Worm (Caenorhabditis elegans) whole organism, L1 larva: ENCODE data around the gene ZC250.5.

ENCODE experiments used
- C04F5.9 ChIP-seq: sonication (generic microtip); optimal IDR thresholded peaks from 2 replicates; lab custom pipeline; 2016; ENCODE audit warnings: missing genetic modification characterization, missing compliant biosample characterization
- C16A3.4 ChIP-seq: fragments of 150-350 bp; optimal IDR thresholded peaks from 2 replicates; lab custom pipeline; 2014; ENCODE audit warnings: missing biosample characterization, missing genetic modification characterization
- C34B4.2 ChIP-seq: sonication (generic microtip); optimal IDR thresholded peaks from 2 replicates; lab custom pipeline; 2017; ENCODE audit warnings: mild to moderate bottlenecking, missing genetic modification characterization, missing compliant biosample characterization
- F16B12.6 ChIP-seq: fragments of 150-350 bp; optimal IDR thresholded peaks from 2 replicates; lab custom pipeline; 2014; ENCODE audit warnings: missing biosample characterization, missing genetic modification characterization
- blmp-1 ChIP-seq: fragments of 150-350 bp; optimal IDR thresholded peaks from 2 replicates; lab custom pipeline; 2014; ENCODE audit warnings: missing biosample characterization, missing genetic modification characterization
- ceh-63 ChIP-seq: fragments of 200-800 bp; sonication (Bioruptor generic); optimal IDR thresholded peaks from 2 replicates; lab custom pipeline; 2018; ENCODE audit warnings: mild to moderate bottlenecking, missing genetic modification characterization, missing compliant biosample characterization
- ceh-82 ChIP-seq, 3 experiments: fragments of 150-350 bp in 1 of 3; sonication (generic microtip) in 2 of 3; optimal IDR thresholded peaks; 2 replicates each; lab custom pipeline; 2014 to 2017; ENCODE audit warnings: missing biosample characterization in 3 of 3, missing genetic modification characterization in 3 of 3
- dpl-1 ChIP-seq, 3 experiments: fragments of 150-350 bp in 2 of 3; sonication (generic microtip) in 1 of 3; optimal IDR thresholded peaks; 2 replicates each; lab custom pipeline; 2014 to 2017; ENCODE audit warnings: missing biosample characterization in 3 of 3, missing genetic modification characterization in 3 of 3, missing genetic modification reagents in 3 of 3
- dsc-1 ChIP-seq: sonication (generic microtip); optimal IDR thresholded peaks from 2 replicates; lab custom pipeline; 2016; ENCODE audit warnings: mild to moderate bottlenecking, missing genetic modification characterization, missing compliant biosample characterization
- efl-1 ChIP-seq, 4 experiments: fragments of 150-350 bp; optimal IDR thresholded peaks in 3 of 4; peaks in 1 of 4; 1 replicate in 1 of 4; 2 replicates in 3 of 4; lab custom pipeline; 2014; ENCODE audit warnings: missing biosample characterization in 2 of 4, missing genetic modification characterization in 2 of 4, missing genetic modification reagents in 2 of 4
- egl-13 ChIP-seq: sonication (generic microtip); optimal IDR thresholded peaks from 2 replicates; lab custom pipeline; 2016; ENCODE audit warnings: missing genotype, missing genetic modification reagents, missing genetic modification characterization, missing compliant biosample characterization
- egl-27 ChIP-seq, 2 experiments: fragments of 150-350 bp in 1 of 2; sonication (generic microtip); optimal IDR thresholded peaks; 3 replicates each; lab custom pipeline; 2017 to 2018; ENCODE audit warnings: missing biosample characterization in 2 of 2, missing genetic modification characterization in 2 of 2, missing genetic modification reagents in 2 of 2
- elt-2 ChIP-seq: sonication (generic microtip); optimal IDR thresholded peaks from 2 replicates; lab custom pipeline; 2016; ENCODE audit warnings: missing genetic modification characterization, mild to moderate bottlenecking, inconsistent platforms, missing compliant biosample characterization, missing genetic modification reagents
- fkh-10 ChIP-seq: sonication (generic microtip); optimal IDR thresholded peaks from 2 replicates; lab custom pipeline; 2017; ENCODE audit warnings: missing biosample characterization, missing genetic modification reagents, missing genetic modification characterization
- fkh-4 ChIP-seq: sonication (generic microtip); optimal IDR thresholded peaks from 2 replicates; lab custom pipeline; 2016; ENCODE audit warnings: missing compliant biosample characterization, missing genetic modification characterization, borderline replicate concordance
- fkh-8 ChIP-seq: sonication (generic microtip); optimal IDR thresholded peaks from 2 replicates; lab custom pipeline; 2016; ENCODE audit warnings: mild to moderate bottlenecking, missing genetic modification characterization, missing compliant biosample characterization
- fos-1 ChIP-seq: fragments of 150-350 bp; optimal IDR thresholded peaks from 2 replicates; lab custom pipeline; 2014; ENCODE audit warnings: missing biosample characterization, missing genetic modification characterization
- hpl-2 ChIP-seq: fragments of 150-350 bp; optimal IDR thresholded peaks from 2 replicates; lab custom pipeline; 2014; ENCODE audit warnings: missing biosample characterization, missing genetic modification reagents, missing genetic modification characterization
- irx-1 ChIP-seq: sonication (generic microtip); optimal IDR thresholded peaks from 2 replicates; lab custom pipeline; 2016; ENCODE audit warnings: missing genetic modification characterization, missing compliant biosample characterization
- isw-1 ChIP-seq: fragments of 200-800 bp; sonication (Bioruptor generic); IDR thresholded peaks from 2 replicates; pipeline ENCODE4 v1.3.6; 2022; ENCODE audit warnings: missing genetic modification characterization, missing compliant biosample characterization
- jun-1 ChIP-seq: fragments of 150-350 bp; optimal IDR thresholded peaks from 2 replicates; lab custom pipeline; 2014; ENCODE audit warnings: missing biosample characterization, missing genetic modification reagents, missing genetic modification characterization
- lin-13 ChIP-seq: fragments of 150-350 bp; optimal IDR thresholded peaks from 2 replicates; lab custom pipeline; 2014; ENCODE audit warnings: missing biosample characterization, missing genetic modification reagents, missing genetic modification characterization
- lin-14 ChIP-seq: fragments of 200-800 bp; sonication (Bioruptor generic); optimal IDR thresholded peaks from 2 replicates; lab custom pipeline; 2018; ENCODE audit warnings: mild to moderate bottlenecking, missing genetic modification characterization, moderate library complexity, missing compliant biosample characterization
- lin-15B ChIP-seq: fragments of 150-350 bp; sonication (generic microtip); optimal IDR thresholded peaks from 3 replicates; lab custom pipeline; 2014; ENCODE audit warnings: missing biosample characterization, missing genetic modification characterization
- lin-35 ChIP-seq, 2 experiments: fragments of 150-350 bp; optimal IDR thresholded peaks; 2 replicates each; lab custom pipeline; 2014; ENCODE audit warnings: missing biosample characterization in 2 of 2, missing genetic modification characterization in 2 of 2, missing genetic modification reagents in 2 of 2
- lir-3 ChIP-seq: sonication (generic microtip); optimal IDR thresholded peaks from 2 replicates; lab custom pipeline; 2016; ENCODE audit warnings: mild to moderate bottlenecking, missing genetic modification characterization, moderate library complexity, missing compliant biosample characterization; ENCODE audit not compliant: poor library complexity
- lsy-2 ChIP-seq, 2 experiments: fragments of 150-350 bp; optimal IDR thresholded peaks; 2 replicates each; lab custom pipeline; 2014; ENCODE audit warnings: missing biosample characterization in 2 of 2, missing genetic modification characterization in 2 of 2
- mdl-1 ChIP-seq, 2 experiments: fragments of 150-350 bp; optimal IDR thresholded peaks; 2 replicates each; lab custom pipeline; 2014 to 2017; ENCODE audit warnings: missing biosample characterization in 2 of 2, missing genetic modification characterization in 2 of 2, inconsistent platforms in 1 of 2
- mef-2 ChIP-seq: fragments of 150-350 bp; optimal IDR thresholded peaks from 2 replicates; lab custom pipeline; 2014; ENCODE audit warnings: missing biosample characterization, missing genetic modification characterization
- nhr-19 ChIP-seq: fragments of 200-800 bp; sonication (Bioruptor generic); conservative IDR thresholded peaks from 2 replicates; pipeline ENCODE4 v1.3.6; 2022; ENCODE audit warnings: missing genetic modification characterization, missing compliant biosample characterization
- nhr-20 ChIP-seq: sonication (generic microtip); optimal IDR thresholded peaks from 2 replicates; lab custom pipeline; 2016; ENCODE audit warnings: mild to moderate bottlenecking, missing genetic modification characterization, missing compliant biosample characterization
- nhr-237 ChIP-seq: fragments of 150-350 bp; optimal IDR thresholded peaks from 2 replicates; lab custom pipeline; 2014; ENCODE audit warnings: missing biosample characterization, missing genetic modification characterization
- nhr-71 ChIP-seq: sonication (generic microtip); optimal IDR thresholded peaks from 2 replicates; lab custom pipeline; 2016; ENCODE audit warnings: mild to moderate bottlenecking, missing genetic modification characterization, moderate library complexity, missing compliant biosample characterization
- nhr-76 ChIP-seq: sonication (generic microtip); optimal IDR thresholded peaks from 2 replicates; lab custom pipeline; 2017; ENCODE audit warnings: missing biosample characterization, missing genetic modification characterization
- nhr-77 ChIP-seq: fragments of 150-350 bp; optimal IDR thresholded peaks from 2 replicates; lab custom pipeline; 2014; ENCODE audit warnings: missing biosample characterization, missing genetic modification characterization
- nhr-85 ChIP-seq: sonication (generic microtip); peaks from one replicate; lab custom pipeline; 2016; ENCODE audit warnings: missing genetic modification characterization, inconsistent platforms, missing compliant biosample characterization
- nhr-90 ChIP-seq: sonication (generic microtip); optimal IDR thresholded peaks from 2 replicates; lab custom pipeline; 2016; ENCODE audit warnings: mild to moderate bottlenecking, missing genetic modification characterization, missing compliant biosample characterization; ENCODE audit not compliant: poor library complexity
- pax-3 ChIP-seq: fragments of 200-800 bp; sonication (Bioruptor generic); optimal IDR thresholded peaks from 2 replicates; lab custom pipeline; 2018; ENCODE audit warnings: mild to moderate bottlenecking, missing genetic modification characterization, moderate library complexity, missing compliant biosample characterization
- pqm-1 ChIP-seq: sonication (generic microtip); optimal IDR thresholded peaks from 3 replicates; lab custom pipeline; 2017; ENCODE audit warnings: missing biosample characterization, missing genetic modification characterization
- rnt-1 ChIP-seq: sonication (generic microtip); optimal IDR thresholded peaks from 2 replicates; lab custom pipeline; 2016; ENCODE audit warnings: mild to moderate bottlenecking, missing genetic modification characterization, moderate library complexity, missing compliant biosample characterization
- skn-1 ChIP-seq: fragments of 150-350 bp; optimal IDR thresholded peaks from 2 replicates; lab custom pipeline; 2014; ENCODE audit warnings: missing biosample characterization, missing genetic modification characterization
- snu-23 ChIP-seq: sonication (generic microtip); optimal IDR thresholded peaks from 2 replicates; lab custom pipeline; 2016; ENCODE audit warnings: missing genetic modification characterization, missing compliant biosample characterization
- sox-4 ChIP-seq: sonication (generic microtip); optimal IDR thresholded peaks from 2 replicates; lab custom pipeline; 2016; ENCODE audit warnings: missing genetic modification characterization, missing compliant biosample characterization
- sptf-1 ChIP-seq: fragments of 150-350 bp; optimal IDR thresholded peaks from 2 replicates; lab custom pipeline; 2014; ENCODE audit warnings: missing biosample characterization, missing genetic modification characterization
- swsn-7 ChIP-seq: sonication (generic microtip); optimal IDR thresholded peaks from 2 replicates; lab custom pipeline; 2016; ENCODE audit warnings: missing genetic modification characterization, missing compliant biosample characterization
- tbx-2 ChIP-seq: sonication (generic microtip); optimal IDR thresholded peaks from 2 replicates; lab custom pipeline; 2016; ENCODE audit warnings: missing genetic modification characterization, missing compliant biosample characterization
- unc-130 ChIP-seq: fragments of 150-350 bp; optimal IDR thresholded peaks from 2 replicates; lab custom pipeline; 2017; ENCODE audit warnings: missing biosample characterization, missing genetic modification characterization, inconsistent platforms
- unc-62 ChIP-seq: fragments of 150-350 bp; optimal IDR thresholded peaks from 2 replicates; lab custom pipeline; 2014; ENCODE audit warnings: missing biosample characterization, missing genetic modification reagents, missing genetic modification characterization
- vab-15 ChIP-seq: sonication (generic microtip); optimal IDR thresholded peaks from 2 replicates; lab custom pipeline; 2017; ENCODE audit warnings: missing genotype, mild to moderate bottlenecking, missing genetic modification characterization, missing compliant biosample characterization
- xbp-1 ChIP-seq: sonication (generic microtip); optimal IDR thresholded peaks from 2 replicates; lab custom pipeline; 2016; ENCODE audit warnings: missing genetic modification characterization, missing compliant biosample characterization
- ztf-11 ChIP-seq, 2 experiments: sonication (generic microtip); optimal IDR thresholded peaks; 2 replicates each; lab custom pipeline; 2016 to 2017; ENCODE audit warnings: missing genetic modification characterization in 2 of 2, missing biosample characterization in 1 of 2, missing compliant biosample characterization in 1 of 2
- ztf-4 ChIP-seq: fragments of 150-350 bp; optimal IDR thresholded peaks from 2 replicates; lab custom pipeline; 2014; ENCODE audit warnings: missing biosample characterization, missing genetic modification characterization

ZC250.5 gene

ce11 chrV:5845669-5846189 lies 40.2 kb downstream of the ZC250.5 start, which contains the start of gene F26F12.3:
F26F12.3 (minus strand) TSS chrV:5845719.
- TF ChIP-seq tbx-2 = peak; percentile 79
- peak; percentile 81 for TF ChIP-seq snu-23
- no peak for TF ChIP-seq unc-62 (GFP tag; lab: Kevin White, UChicago)
- no peak for TF ChIP-seq nhr-76 (tag; lab: Kevin White, UChicago)
- peak; percentile 58 to 71 for TF ChIP-seq lsy-2 (tag; optimal IDR thresholded peaks at IDR 0.05; lab: Kevin White, UChicago)
- TF ChIP-seq elt-2 = peak; percentile 70
- TF ChIP-seq nhr-85 = peak; percentile 70
- TF ChIP-seq isw-1 (GFP tag; lab: Robert Waterston, UW) = peak; percentile 5; the same call in 1 of the 2 replicates
- TF ChIP-seq C04F5.9 = peak; percentile 1
- peak; percentile 69 for TF ChIP-seq egl-13 (tag; lab: Kevin White, UChicago)
- peak; percentile 71 for TF ChIP-seq swsn-7 (tag; lab: Kevin White, UChicago)
- peak; percentile 42 for TF ChIP-seq irx-1 (tag; lab: Kevin White, UChicago)
- TF ChIP-seq jun-1 (tag; lab: Kevin White, UChicago) = peak; percentile 59
- no peak for TF ChIP-seq egl-27 (tag; optimal IDR thresholded peaks at IDR 0.05; lab: Kevin White, UChicago)
- TF ChIP-seq unc-130 (tag; lab: Kevin White, UChicago) = peak; percentile 50
- peak; percentile 3 to 31 (median 24) for TF ChIP-seq dpl-1 (GFP tag; optimal IDR thresholded peaks at IDR 0.05; lab: Kevin White, UChicago)
- peak; percentile 59 for TF ChIP-seq lin-13 (GFP tag; lab: Kevin White, UChicago)
- TF ChIP-seq efl-1 (optimal IDR thresholded peaks at IDR 0.05; lab: Kevin White, UChicago) = peak; percentile 24 to 42
- peak; percentile 23 to 93 for TF ChIP-seq efl-1 (GFP tag; optimal IDR thresholded peaks at IDR 0.05 in 1 of 2; lab: Kevin White, UChicago)
- peak; percentile 15 for TF ChIP-seq sox-4 (tag; lab: Kevin White, UChicago)
- no peak for TF ChIP-seq lin-15B (tag; lab: Kevin White, UChicago)
- TF ChIP-seq nhr-90 = peak; percentile 20
- peak; percentile 88 for TF ChIP-seq nhr-71 (tag; lab: Kevin White, UChicago)
- TF ChIP-seq fkh-4 = no peak
- peak; percentile 94 for TF ChIP-seq lin-14 (GFP tag; lab: Kevin White, UChicago)
- TF ChIP-seq nhr-19 = peak; percentile 69; the same call in 1 of the 2 replicates
- TF ChIP-seq nhr-77 = peak; percentile 67
- peak; percentile 44 for TF ChIP-seq lir-3 (tag; lab: Kevin White, UChicago)
- no peak for TF ChIP-seq pqm-1 (tag; lab: Kevin White, UChicago)
- TF ChIP-seq skn-1 (tag; lab: Kevin White, UChicago) = peak; percentile 41
- TF ChIP-seq ztf-11 (tag; optimal IDR thresholded peaks at IDR 0.05; lab: Kevin White, UChicago) = no peak
- TF ChIP-seq rnt-1 (tag; lab: Kevin White, UChicago) = peak; percentile 52
- peak in 1 of 2 experiments; percentile 85 for TF ChIP-seq mdl-1 (tag; optimal IDR thresholded peaks at IDR 0.05; lab: Kevin White, UChicago)
- TF ChIP-seq nhr-20 (tag; lab: Kevin White, UChicago) = peak; percentile 79
- peak; percentile 5 for TF ChIP-seq F16B12.6 (tag; lab: Kevin White, UChicago)
- TF ChIP-seq fkh-10 (GFP tag; lab: Kevin White, UChicago) = peak; percentile 76
- peak; percentile 6 for TF ChIP-seq nhr-237 (tag; lab: Kevin White, UChicago)
- no peak for TF ChIP-seq ceh-63 (GFP tag; lab: Kevin White, UChicago)
- no peak for TF ChIP-seq C34B4.2 (tag; lab: Kevin White, UChicago)
- TF ChIP-seq fos-1 (tag; lab: Kevin White, UChicago) = peak; percentile 10
- TF ChIP-seq pax-3 (tag; lab: Kevin White, UChicago) = peak; percentile 39
- TF ChIP-seq ceh-82 (tag; optimal IDR thresholded peaks at IDR 0.05; lab: Kevin White, UChicago) = peak; percentile 0 to 30 (median 27)
- TF ChIP-seq mef-2 (tag; lab: Kevin White, UChicago) = peak; percentile 49
- TF ChIP-seq lin-35 (GFP tag; optimal IDR thresholded peaks at IDR 0.05; lab: Kevin White, UChicago) = peak; percentile 53 to 59
- peak; percentile 46 for TF ChIP-seq xbp-1 (tag; lab: Kevin White, UChicago)
- TF ChIP-seq C16A3.4 (tag; lab: Kevin White, UChicago) = peak; percentile 43
- TF ChIP-seq fkh-8 (tag; lab: Kevin White, UChicago) = peak; percentile 76
- TF ChIP-seq hpl-2 (GFP tag; lab: Kevin White, UChicago) = no peak
- TF ChIP-seq vab-15 (tag; lab: Kevin White, UChicago) = no peak
- peak; percentile 66 for TF ChIP-seq blmp-1 (tag; lab: Kevin White, UChicago)
- TF ChIP-seq ztf-4 (tag; lab: Kevin White, UChicago) = no peak
- peak; percentile 54 for TF ChIP-seq dsc-1 (tag; lab: Kevin White, UChicago)
- no peak for TF ChIP-seq sptf-1 (tag; lab: Kevin White, UChicago)
